Worm (Caenorhabditis elegans) whole organism, young adult: Measurements from ENCODE around the gene sre-3.

ENCODE experiments used
- ccch-3 ChIP-seq: fragments of 200-800 bp; sonication (Bioruptor generic); optimal IDR thresholded peaks from 2 replicates; lab custom pipeline; 2018; ENCODE audit warnings: mild to moderate bottlenecking, missing genetic modification characterization, missing compliant biosample characterization
- mel-28 ChIP-seq: sonication (generic microtip); optimal IDR thresholded peaks from 2 replicates; lab custom pipeline; 2016; ENCODE audit warnings: borderline replicate concordance, mild to moderate bottlenecking, missing genetic modification characterization, missing compliant biosample characterization
- tlf-1 ChIP-seq: fragments of 200-800 bp; sonication (Bioruptor generic); optimal IDR thresholded peaks from 2 replicates; lab custom pipeline; 2018; ENCODE audit warnings: mild to moderate bottlenecking, missing genetic modification characterization, missing compliant biosample characterization

DNA sequence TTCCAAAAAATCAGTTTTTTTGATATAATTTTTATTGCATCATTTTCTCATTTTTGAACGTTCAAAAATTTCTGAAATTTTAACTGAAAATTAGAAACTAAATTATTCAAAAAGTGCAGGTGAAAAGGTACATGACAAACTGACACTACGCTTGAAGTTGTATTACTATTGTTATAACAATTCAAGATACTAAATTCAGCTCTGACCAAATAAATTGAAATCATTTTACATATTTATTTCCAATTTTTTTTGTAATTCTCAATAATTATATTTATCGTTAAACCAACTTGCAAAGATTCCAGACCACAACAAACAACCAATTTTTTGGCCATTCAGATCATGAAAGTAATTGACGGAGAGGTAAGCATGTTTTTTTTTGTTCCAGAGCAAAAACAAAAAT lies at the start of gene sre-3:
- TF ChIP-seq tlf-1 (GFP tag; lab: Kevin White, UChicago) (no peak), ccch-3 (GFP tag; lab: Kevin White, UChicago) (no peak), mel-28 (tag; lab: Kevin White, UChicago) (no peak)
